Worm (Caenorhabditis elegans) whole organism, late embryonic: ENCODE data around the gene coel-1.

Experiments
- ceh-45 ChIP-seq: fragments of 200-800 bp; sonication (Bioruptor generic); IDR thresholded peaks from 2 replicates; pipeline ENCODE4 v1.3.6; 2022; ENCODE audit warnings: missing genetic modification reagents, missing genetic modification characterization, missing compliant biosample characterization
- elt-2 ChIP-seq: sonication (generic microtip); optimal IDR thresholded peaks from 2 replicates; lab custom pipeline; 2016; ENCODE audit warnings: missing genetic modification reagents, missing genetic modification characterization, missing compliant biosample characterization
- fkh-10 ChIP-seq: fragments of 150-350 bp; optimal IDR thresholded peaks from 2 replicates; lab custom pipeline; 2014; ENCODE audit warnings: missing biosample characterization, missing genetic modification reagents, missing genetic modification characterization
- hlh-6 ChIP-seq: sonication (generic microtip); optimal IDR thresholded peaks from 2 replicates; lab custom pipeline; 2016; ENCODE audit warnings: missing genotype, missing genetic modification characterization, missing compliant biosample characterization
- nhr-11 ChIP-seq: fragments of 150-350 bp; optimal IDR thresholded peaks from 2 replicates; lab custom pipeline; 2014; ENCODE audit warnings: missing biosample characterization, missing genetic modification characterization
- pax-1 ChIP-seq: fragments of 150-350 bp; optimal IDR thresholded peaks from 2 replicates; lab custom pipeline; 2014; ENCODE audit warnings: missing biosample characterization, missing genetic modification characterization
- pqm-1 ChIP-seq: sonication (generic microtip); optimal IDR thresholded peaks from 2 replicates; lab custom pipeline; 2016; ENCODE audit warnings: missing genetic modification characterization, missing compliant biosample characterization
- rnt-1 ChIP-seq: sonication (generic microtip); optimal IDR thresholded peaks from 2 replicates; lab custom pipeline; 2016; ENCODE audit warnings: missing genetic modification characterization, missing compliant biosample characterization

DNA sequence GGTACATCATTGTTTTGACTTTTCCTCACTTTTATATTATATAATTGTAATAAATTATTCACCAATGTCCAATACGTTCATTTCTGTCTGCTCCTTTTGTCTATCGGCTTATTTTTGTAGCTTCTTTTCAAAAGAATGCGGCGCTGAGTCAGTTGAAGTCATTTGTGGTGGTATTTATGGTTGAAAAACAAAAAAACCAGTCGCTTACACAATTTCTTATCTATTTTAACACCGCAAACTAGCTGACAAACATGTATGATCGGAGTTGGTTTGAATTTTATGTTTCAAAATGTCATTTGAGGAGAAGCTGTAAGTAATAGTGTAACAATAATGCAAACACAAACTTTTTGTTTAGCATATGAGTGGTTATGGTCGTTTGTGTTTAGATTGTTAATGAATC is 18.5 kb downstream of the coel-1 start, which contains the start of gene ets-10:
- TF ChIP-seq rnt-1 (tag; lab: Kevin White, UChicago), result no peak
- no peak for TF ChIP-seq hlh-6 (tag; lab: Kevin White, UChicago)
- TF ChIP-seq ceh-45, result no peak
- TF ChIP-seq pax-1 (tag; lab: Kevin White, UChicago), result no peak
- no peak for TF ChIP-seq pqm-1
- TF ChIP-seq elt-2 (tag; lab: Kevin White, UChicago), result no peak
- TF ChIP-seq fkh-10 (GFP tag; lab: Kevin White, UChicago), result no peak
- TF ChIP-seq nhr-11 (tag; lab: Kevin White, UChicago), result no peak
